Fruit fly (Drosophila melanogaster): ENCODE results near the gene CG42446.

- TF ChIP-seq lola (GFP tag; optimal IDR thresholded peaks at IDR 0.05), result no peak
- no peak for TF ChIP-seq brk (GFP tag; optimal IDR thresholded peaks at IDR 0.05)
- no peak for TF ChIP-seq psq (GFP tag; optimal IDR thresholded peaks at IDR 0.05)
Measured at dm6 chr3R:16352039-16352438, 7.9 kb downstream of the CG42446 start.
